Worm (Caenorhabditis elegans): ENCODE measurements around the gene lipl-2.

- no peak for TF ChIP-seq W03F9.2 (tag; optimal IDR thresholded peaks at IDR 0.05)
- no peak for TF ChIP-seq him-1 (tag; optimal IDR thresholded peaks at IDR 0.05)
- no peak for TF ChIP-seq dao-5 (tag; optimal IDR thresholded peaks at IDR 0.05)
Observed at ce11 chrV:9811154-9811553, 19.8 kb downstream of the lipl-2 start, which contains the start of gene sru-29.

Measured in whole organism, L4/young adult.